Worm (Caenorhabditis elegans) whole organism, dauer: ENCODE measurements around the gene fbxb-97.

Experiments
- unc-62 ChIP-seq: sonication (generic microtip); optimal IDR thresholded peaks from 2 replicates; lab custom pipeline; 2017; ENCODE audit warnings: missing biosample characterization, missing genetic modification reagents, missing genetic modification characterization

fbxb-97 gene

DNA sequence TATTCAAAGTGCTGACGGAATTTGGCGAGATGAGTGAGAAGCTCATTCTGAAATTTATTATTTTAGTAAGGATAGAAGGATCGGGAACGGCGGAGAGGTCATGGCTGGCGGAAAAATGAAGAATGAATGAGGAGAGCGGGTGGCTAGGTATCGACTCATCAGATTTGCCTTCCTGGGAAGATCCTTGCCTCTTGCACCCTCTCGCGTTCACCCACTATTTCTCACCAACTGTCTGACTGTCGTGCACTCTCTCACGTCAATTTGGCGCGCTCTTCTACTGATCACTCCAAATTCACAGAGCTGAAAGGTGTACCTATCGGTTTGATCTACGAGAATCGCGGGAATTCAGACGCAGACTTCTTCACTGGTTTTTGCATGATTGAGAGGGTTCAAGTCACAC is at the start of gene fbxb-97:
Gene fbxb-97, minus strand, starts transcription at position 53 of the 400 bp plus-strand sequence.
- no peak for TF ChIP-seq unc-62 (GFP tag; lab: Kevin White, UChicago)

DNA sequence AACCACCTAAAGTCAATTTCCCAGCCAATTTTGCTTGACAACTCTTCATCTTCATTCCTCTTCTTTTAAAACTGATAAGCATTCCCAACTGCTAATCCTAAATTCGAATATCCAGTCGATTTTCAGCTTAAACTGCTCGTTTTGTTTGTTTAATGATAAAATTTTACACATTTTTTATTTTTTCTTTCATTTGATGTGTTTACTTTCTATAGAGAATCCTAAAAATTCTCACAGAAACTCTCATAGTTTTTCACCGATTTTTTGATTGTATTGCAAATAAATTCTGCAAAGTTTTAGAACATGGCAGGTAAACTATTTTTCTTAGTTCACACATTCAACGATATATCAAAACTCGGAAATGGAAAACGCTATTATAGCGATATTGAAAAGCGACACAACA is 47.8 kb upstream of the fbxb-97 start, which contains the start of gene math-25:
Gene math-25, plus strand, starts transcription at position 301 of the 400 bp plus-strand sequence.
- no peak for TF ChIP-seq unc-62 (GFP tag; lab: Kevin White, UChicago)

DNA sequence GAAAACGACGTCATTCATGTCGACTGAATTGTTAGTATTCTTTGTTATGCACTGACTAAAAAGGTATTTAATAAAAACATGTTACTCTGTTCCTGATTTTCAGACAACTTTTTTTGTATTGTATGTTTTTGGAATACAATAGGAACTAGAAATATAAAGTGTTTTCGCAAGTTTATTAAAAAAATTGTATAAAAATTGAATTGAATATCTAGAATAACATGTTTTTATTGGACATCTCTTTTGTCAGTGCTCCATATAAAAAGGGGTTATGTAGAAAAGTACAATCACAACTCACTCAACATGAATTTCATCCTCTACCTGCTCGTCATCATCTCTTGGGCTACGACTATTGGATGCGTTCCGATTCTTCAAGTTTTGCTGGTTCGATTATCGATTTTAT is 47.3 kb upstream of the fbxb-97 start, which contains the start of gene C46F9.5:
Gene C46F9.5, plus strand, starts transcription at position 301 of the 400 bp plus-strand sequence.
- TF ChIP-seq unc-62 (GFP tag; lab: Kevin White, UChicago), result no peak

DNA sequence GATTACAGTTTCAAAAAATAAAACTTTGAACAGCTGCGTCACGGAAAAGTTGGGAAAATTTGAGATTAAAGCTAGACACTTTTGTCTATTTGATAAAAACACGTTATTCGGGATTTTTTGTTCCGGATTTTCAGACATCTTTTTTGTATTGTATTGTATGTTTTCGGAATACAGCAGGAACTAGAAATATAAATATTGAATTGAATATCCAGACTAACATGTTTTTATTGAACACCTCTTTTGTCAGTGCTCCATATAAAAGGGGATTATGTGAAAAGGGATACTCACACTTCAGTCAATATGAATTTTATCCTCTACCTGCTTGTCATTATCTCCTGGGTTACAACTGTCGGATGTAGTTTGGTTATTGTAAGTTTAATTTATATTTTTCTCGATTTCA is 46.0 kb upstream of the fbxb-97 start, which contains the start of gene C16C4.1:
Gene C16C4.1, plus strand, starts transcription at position 301 of the 400 bp plus-strand sequence.
- TF ChIP-seq unc-62 (GFP tag; lab: Kevin White, UChicago), result no peak

DNA sequence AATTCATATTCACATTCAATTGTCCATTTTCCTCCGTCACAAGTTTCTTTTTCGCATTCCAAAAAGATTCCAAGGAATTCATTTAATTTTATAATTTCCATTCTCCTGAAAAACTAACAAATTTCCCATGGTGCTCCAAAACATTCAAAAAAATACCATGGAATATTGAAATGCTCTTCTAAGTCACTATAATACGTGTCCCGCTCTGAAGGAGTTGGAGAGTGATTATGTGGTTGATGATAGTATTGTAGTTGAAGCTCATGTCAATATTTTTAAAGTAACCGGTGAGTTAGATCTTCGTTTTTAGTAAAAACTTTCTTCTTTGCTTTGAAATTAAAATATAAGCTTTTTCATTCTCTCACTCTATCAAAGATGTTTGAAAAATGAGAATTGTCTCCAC is 42.7 kb upstream of the fbxb-97 start, which contains the start of gene math-9:
Gene math-9, minus strand, starts transcription at position 101 of the 400 bp plus-strand sequence.
- no peak for TF ChIP-seq unc-62 (GFP tag; lab: Kevin White, UChicago)

DNA sequence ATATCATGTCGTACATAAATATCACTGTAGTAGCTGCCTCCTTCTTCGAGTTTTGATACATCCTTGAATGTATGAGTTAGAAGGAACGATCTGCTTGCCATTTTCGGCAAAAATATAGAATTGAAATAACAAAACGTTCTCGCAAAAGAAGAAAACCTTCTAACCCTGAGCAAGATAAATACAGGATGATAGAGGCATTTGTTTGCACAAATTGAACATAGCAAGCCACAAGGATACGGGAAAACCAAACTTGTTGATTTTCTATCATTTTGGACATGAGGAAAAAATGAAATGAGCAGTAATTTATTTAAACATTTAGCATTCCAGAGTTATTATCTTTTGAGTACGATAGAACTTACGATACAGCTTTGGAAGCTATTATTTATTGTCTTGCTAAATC is 41.1 kb upstream of the fbxb-97 start, which contains the start of gene math-8:
Gene math-8, minus strand, starts transcription at position 101 of the 400 bp plus-strand sequence.
- TF ChIP-seq unc-62 (GFP tag; lab: Kevin White, UChicago), result no peak

DNA sequence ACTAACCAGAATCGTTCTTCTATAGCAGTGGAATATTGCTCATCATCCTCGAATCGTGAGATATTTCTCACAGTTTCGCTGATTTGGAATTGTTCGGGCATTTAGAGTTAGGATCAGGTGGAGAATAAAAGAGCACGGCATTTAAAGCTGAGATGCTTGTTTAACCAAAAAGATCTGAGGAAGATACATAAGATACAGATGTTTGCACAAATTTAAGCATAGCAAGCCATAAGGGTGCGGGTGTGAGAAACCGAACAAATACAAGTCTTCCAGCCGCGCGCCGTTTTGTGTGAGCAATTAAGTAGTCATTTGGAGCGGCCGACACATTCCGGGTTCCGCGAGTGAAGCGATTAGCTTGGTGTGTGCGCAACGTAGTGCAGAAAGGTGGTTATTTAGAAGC is 38.4 kb upstream of the fbxb-97 start, which contains the start of gene math-7:
Gene math-7, minus strand, starts transcription at position 101 of the 400 bp plus-strand sequence.
- no peak for TF ChIP-seq unc-62 (GFP tag; lab: Kevin White, UChicago)

DNA sequence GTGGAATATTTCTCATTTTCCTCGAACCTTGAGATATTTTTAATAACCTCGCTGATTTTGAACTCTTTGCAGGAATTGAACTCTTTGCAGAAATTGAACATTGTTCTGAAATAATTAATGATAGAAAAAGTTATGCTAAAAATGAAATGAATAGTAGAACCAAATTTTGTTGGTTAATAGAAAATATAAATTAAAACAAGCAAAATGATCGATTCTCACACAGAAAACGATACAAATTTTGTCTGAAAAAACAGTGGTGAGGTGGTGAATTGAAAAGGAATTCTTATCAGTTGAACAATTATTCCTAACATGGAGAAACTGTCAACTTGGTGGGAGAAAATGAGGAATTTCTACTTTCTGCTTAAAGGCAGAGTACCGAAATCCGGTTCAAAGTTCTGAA is 36.7 kb upstream of the fbxb-97 start, which contains the start of gene math-6:
Gene math-6, minus strand, starts transcription at position 101 of the 400 bp plus-strand sequence.
- TF ChIP-seq unc-62 (GFP tag; lab: Kevin White, UChicago), result no peak

DNA sequence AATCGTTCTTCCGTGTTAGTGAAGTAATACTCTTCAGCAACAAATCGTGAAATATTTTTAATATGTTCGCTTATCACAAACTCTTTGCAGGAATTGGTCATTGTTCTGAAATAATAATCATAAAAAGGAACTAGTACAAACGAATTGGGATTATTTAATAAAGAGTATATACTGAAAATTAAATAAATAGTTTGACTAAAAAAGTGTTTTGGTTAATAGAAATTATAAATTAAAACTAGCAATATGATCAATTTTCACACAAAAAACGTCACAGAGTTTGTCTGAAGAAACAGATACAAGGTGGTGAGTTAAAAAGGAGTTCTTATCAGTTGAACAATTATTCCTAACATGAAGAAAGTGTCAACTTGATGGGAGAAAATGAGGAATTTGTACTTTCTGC is 34.7 kb upstream of the fbxb-97 start, which contains the start of gene math-5:
Gene math-5, minus strand, starts transcription at position 101 of the 400 bp plus-strand sequence.
- TF ChIP-seq unc-62 (GFP tag; lab: Kevin White, UChicago), result no peak

DNA sequence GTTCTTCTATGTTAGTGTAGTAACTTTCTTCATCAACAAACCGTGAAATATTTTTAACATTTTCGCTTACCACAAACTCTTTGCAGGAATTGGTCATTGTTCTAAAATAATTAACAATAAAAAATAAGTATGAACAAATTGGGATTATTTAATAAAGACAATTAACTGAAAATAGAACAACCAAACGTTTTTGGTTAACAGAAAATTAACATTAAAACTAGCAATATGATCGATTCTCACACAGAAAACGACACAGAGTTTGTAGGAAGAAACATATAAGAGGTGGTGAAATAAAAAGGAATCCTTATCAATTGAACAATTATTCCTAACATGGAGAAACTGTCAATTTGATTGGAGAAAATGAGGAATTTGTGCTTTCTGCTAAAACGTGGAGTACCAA is 30.7 kb upstream of the fbxb-97 start, which contains the start of gene math-16:
Gene math-16, minus strand, starts transcription at position 101 of the 400 bp plus-strand sequence.
- no peak for TF ChIP-seq unc-62 (GFP tag; lab: Kevin White, UChicago)

DNA sequence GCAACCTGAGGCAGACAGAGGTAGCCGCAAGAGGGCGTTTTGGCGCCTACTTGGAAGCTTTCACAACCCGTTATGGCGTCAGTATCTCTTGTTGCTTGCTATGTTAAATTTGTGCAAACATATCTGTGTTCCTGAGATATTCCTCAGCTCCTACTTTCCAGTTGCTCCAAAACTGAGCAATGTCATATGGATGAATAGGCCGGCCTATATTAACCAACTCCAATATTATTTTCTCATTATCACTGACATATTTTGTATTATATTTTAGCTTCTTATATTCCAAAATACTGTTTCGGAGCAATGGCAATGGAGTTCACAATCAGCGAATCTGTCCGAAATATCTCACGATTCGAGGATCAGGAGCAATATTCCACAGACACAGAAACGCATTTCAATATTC is 27.7 kb upstream of the fbxb-97 start, which contains the start of gene math-13:
Gene math-13, plus strand, starts transcription at position 301 of the 400 bp plus-strand sequence.
- TF ChIP-seq unc-62 (GFP tag; lab: Kevin White, UChicago), result no peak

DNA sequence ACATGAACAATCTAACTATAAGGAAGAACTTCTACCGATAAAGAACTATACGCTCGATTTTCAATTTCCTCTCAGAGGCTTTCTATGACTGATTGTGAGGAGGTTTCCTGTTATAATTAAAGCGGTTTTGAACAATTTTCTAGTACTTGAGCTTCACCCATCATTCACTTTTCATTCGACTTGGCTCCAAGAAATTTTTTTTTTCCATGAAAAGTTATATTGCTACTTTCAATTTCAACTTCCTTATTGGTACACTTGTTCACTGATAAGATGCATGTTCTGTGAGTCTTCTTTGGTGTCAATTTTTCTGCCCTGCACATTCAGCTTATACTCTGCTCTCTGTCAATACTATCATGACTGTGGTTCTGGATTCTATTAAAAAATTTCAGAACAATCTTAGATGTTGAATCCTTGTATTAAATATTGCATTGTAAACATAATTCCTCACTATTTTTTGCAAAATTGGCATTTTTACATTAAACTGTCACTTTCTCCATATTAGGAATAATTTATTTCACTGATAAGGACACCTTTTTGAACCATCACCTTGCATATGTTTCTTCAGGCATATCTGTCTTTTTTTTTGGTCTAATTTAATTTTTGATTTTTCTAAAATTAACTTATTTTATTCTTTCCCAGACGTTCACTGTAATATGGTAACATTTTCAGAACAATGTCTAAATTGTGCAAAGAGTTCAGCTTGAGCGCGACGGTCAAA is 23.1 kb upstream of the fbxb-97 start, which contains the start of gene math-10:
Gene math-10, plus strand, starts transcription at position 668 of the 718 bp plus-strand sequence.
- TF ChIP-seq unc-62 (GFP tag; lab: Kevin White, UChicago), result no peak

DNA sequence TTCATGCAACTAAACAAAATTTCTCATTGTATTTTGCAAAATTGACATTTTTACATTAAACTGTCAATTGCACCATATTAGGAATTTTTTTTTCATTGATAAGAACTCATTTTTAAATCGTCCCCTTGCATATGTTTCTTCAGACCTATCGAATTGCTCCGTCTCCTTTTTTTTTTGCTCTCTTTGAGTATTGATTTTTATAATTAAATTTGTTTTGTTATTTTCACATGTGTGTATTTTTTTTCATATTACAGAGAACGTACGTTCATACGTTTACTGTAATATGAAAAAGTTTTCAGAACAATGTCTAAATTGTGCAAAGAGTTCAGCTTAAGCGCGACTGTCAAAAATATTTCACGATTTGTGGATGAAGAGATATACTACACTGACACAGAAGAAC is 21.2 kb upstream of the fbxb-97 start, which contains the start of gene math-14:
Gene math-14, plus strand, starts transcription at position 301 of the 400 bp plus-strand sequence.
- no peak for TF ChIP-seq unc-62 (GFP tag; lab: Kevin White, UChicago)

DNA sequence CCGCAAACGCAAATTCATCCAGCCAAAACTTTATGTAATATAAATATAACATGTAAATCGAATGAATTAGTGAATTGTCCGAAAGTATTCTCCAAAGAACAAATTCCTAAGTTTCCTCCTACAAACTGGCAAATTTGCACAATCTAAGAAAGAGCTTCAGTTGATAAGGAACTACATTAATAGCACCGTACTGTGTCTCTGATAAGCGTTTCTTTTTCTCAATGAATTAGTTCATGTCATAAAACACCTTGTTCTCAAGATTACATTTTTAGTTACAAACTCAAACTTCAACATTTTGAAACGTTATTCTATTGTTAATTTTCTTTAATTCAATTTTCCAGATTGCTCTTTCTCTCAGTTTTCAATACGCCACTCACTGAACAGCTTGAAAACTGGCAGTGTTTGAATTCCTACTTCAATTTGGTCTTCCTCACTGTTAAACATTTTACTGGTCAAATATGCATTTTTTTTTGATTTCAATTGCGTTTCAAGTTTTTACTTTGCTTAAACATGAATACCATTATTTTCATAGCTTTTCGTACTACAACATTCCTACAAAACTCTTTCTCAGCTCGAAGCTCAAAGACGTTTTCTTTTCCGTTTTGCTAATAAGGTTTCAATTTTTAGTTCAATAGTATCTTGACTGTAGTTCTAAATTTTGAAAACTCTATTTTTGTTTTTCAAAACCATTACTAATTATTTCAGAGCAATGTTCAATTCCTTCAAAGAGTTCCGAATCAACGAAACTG is 17.9 kb upstream of the fbxb-97 start, which contains the start of gene math-15:
Gene math-15, plus strand, starts transcription at position 699 of the 749 bp plus-strand sequence.
- TF ChIP-seq unc-62 (GFP tag; lab: Kevin White, UChicago), result no peak

DNA sequence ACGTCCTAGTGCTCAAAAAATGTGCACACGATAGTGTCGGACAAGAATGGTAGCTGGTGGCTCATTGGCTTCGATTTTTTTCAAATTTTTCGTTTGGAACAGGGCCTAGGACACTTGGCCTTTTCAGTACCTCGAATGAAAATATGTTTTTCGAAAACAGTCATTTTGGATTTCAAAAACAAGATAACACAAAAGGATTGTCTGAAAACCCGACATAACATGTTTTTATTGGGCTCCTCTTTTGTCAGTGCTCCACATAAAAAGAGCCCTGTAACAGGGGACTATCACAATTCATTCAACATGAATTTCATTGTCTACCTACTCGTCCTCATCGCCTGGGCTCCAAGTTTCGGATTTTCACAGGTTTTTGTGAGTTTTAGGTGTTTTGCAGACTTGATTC is 16.3 kb upstream of the fbxb-97 start, which contains the start of gene C16C4.17:
Gene C16C4.17, plus strand, starts transcription at position 301 of the 400 bp plus-strand sequence.
- no peak for TF ChIP-seq unc-62 (GFP tag; lab: Kevin White, UChicago)
